Fruit fly (Drosophila melanogaster) whole organism, embryonic: ENCODE measurements around the gene CG7739.
A peak's percentile ranks its signal among the peaks of the same experiment; 100 is the strongest.

Experiments
- CG10267 ChIP-seq: fragments of 200-800 bp; sonication (Bioruptor generic); optimal IDR thresholded peaks from 2 replicates; lab custom pipeline; 2018; ENCODE audit warnings: missing biosample characterization, mild to moderate bottlenecking, missing genetic modification characterization, moderate library complexity
- CG10565 ChIP-seq: fragments of 200-800 bp; sonication (Bioruptor generic); optimal IDR thresholded peaks from 3 replicates; lab custom pipeline; 2016; ENCODE audit warnings: missing biosample characterization, mild to moderate bottlenecking, missing genetic modification characterization
- CG11504 ChIP-seq: fragments of 200-800 bp; sonication (Bioruptor generic); optimal IDR thresholded peaks from 3 replicates; lab custom pipeline; 2019; ENCODE audit warnings: missing biosample characterization, mild to moderate bottlenecking, missing genetic modification characterization, moderate library complexity
- CG12659 ChIP-seq: fragments of 200-800 bp; sonication (Bioruptor generic); optimal IDR thresholded peaks from 3 replicates; lab custom pipeline; 2017; ENCODE audit warnings: mild to moderate bottlenecking, missing biosample characterization, missing genetic modification reagents, missing genetic modification characterization
- CG13296 ChIP-seq: fragments of 200-800 bp; sonication (Bioruptor generic); optimal IDR thresholded peaks from 3 replicates; lab custom pipeline; 2018; ENCODE audit warnings: missing biosample characterization, mild to moderate bottlenecking, missing genetic modification characterization
- CG13624 ChIP-seq: fragments of 200-800 bp; sonication (Bioruptor generic); optimal IDR thresholded peaks from 2 replicates; lab custom pipeline; 2016; ENCODE audit warnings: missing biosample characterization, missing genetic modification characterization
- CG14965 ChIP-seq: fragments of 200-800 bp; sonication (Bioruptor generic); optimal IDR thresholded peaks from 2 replicates; lab custom pipeline; 2016; ENCODE audit warnings: missing biosample characterization, missing genetic modification characterization, borderline replicate concordance
- CG15269 ChIP-seq: fragments of 200-800 bp; sonication (Bioruptor generic); optimal IDR thresholded peaks from 2 replicates; lab custom pipeline; 2018; ENCODE audit warnings: missing biosample characterization, mild to moderate bottlenecking, missing genetic modification characterization, moderate library complexity
- CG1602 ChIP-seq: fragments of 200-800 bp; sonication (Bioruptor generic); optimal IDR thresholded peaks from 3 replicates; lab custom pipeline; 2016; ENCODE audit warnings: missing biosample characterization, missing genetic modification characterization
- CG17361 ChIP-seq: fragments of 200-800 bp; sonication (Bioruptor generic); IDR thresholded peaks from 3 replicates; pipeline ENCODE4 v1.3.6; 2022; ENCODE audit warnings: missing biosample characterization, missing genetic modification characterization
- CG17829 ChIP-seq: fragments of 200-800 bp; optimal IDR thresholded peaks from 2 replicates; lab custom pipeline; 2019; ENCODE audit warnings: missing biosample characterization, mild to moderate bottlenecking, missing genetic modification characterization, moderate library complexity
- CG18262 ChIP-seq: fragments of 200-800 bp; optimal IDR thresholded peaks from 3 replicates; lab custom pipeline; 2019; ENCODE audit warnings: missing biosample characterization, mild to moderate bottlenecking, missing genetic modification characterization, moderate library complexity
- CG2712 ChIP-seq: fragments of 200-800 bp; optimal IDR thresholded peaks from 3 replicates; lab custom pipeline; 2019; ENCODE audit warnings: missing biosample characterization, mild to moderate bottlenecking, missing genetic modification characterization, moderate library complexity
- CG3163 ChIP-seq: fragments of 200-800 bp; sonication (Bioruptor generic); optimal IDR thresholded peaks from 3 replicates; lab custom pipeline; 2016; ENCODE audit warnings: missing biosample characterization, missing genetic modification characterization
- CG3726 ChIP-seq: fragments of 200-800 bp; sonication (Bioruptor generic); IDR thresholded peaks from 3 replicates; pipeline ENCODE4, ENCODE4 v1.3.6; 2022; ENCODE audit warnings: missing biosample characterization, missing genetic modification characterization
- CG3995 ChIP-seq: fragments of 200-800 bp; sonication (Bioruptor generic); optimal IDR thresholded peaks from 3 replicates; lab custom pipeline; 2016; ENCODE audit warnings: missing biosample characterization, missing genetic modification characterization
- CG6254 ChIP-seq: fragments of 200-800 bp; sonication (Bioruptor generic); optimal IDR thresholded peaks from 3 replicates; lab custom pipeline; 2017; ENCODE audit warnings: mild to moderate bottlenecking, missing biosample characterization, missing genetic modification reagents, missing genetic modification characterization
- CG8944 ChIP-seq: fragments of 200-800 bp; sonication (Bioruptor generic); optimal IDR thresholded peaks from 3 replicates; lab custom pipeline; 2016; ENCODE audit warnings: missing biosample characterization, missing genetic modification characterization
- Drgx ChIP-seq: fragments of 200-800 bp; sonication (Bioruptor generic); IDR thresholded peaks from 2 replicates; pipeline ENCODE4 v1.3.6; 2022; ENCODE audit warnings: missing biosample characterization, missing genetic modification characterization
- ERR ChIP-seq: fragments of 200-800 bp; sonication (Bioruptor generic); optimal IDR thresholded peaks from 2 replicates; lab custom pipeline; 2016; ENCODE audit warnings: missing biosample characterization, missing genetic modification characterization
- Ets97D ChIP-seq: fragments of 200-800 bp; sonication (Bioruptor generic); optimal IDR thresholded peaks from 3 replicates; lab custom pipeline; 2016; ENCODE audit warnings: missing biosample characterization, missing genetic modification characterization
- HLHmδ ChIP-seq: fragments of 200-800 bp; sonication (Bioruptor generic); optimal IDR thresholded peaks from 2 replicates; lab custom pipeline; 2018; ENCODE audit warnings: missing biosample characterization, mild to moderate bottlenecking, missing genetic modification characterization, moderate library complexity
- HmgZ ChIP-seq: fragments of 200-800 bp; sonication (Bioruptor generic); optimal IDR thresholded peaks from 2 replicates; lab custom pipeline; 2018; ENCODE audit warnings: missing biosample characterization, mild to moderate bottlenecking, missing genetic modification characterization
- Lpt ChIP-seq: fragments of >200 bp; optimal IDR thresholded peaks from 2 replicates; lab custom pipeline; 2018; ENCODE audit warnings: missing biosample characterization, missing genetic modification characterization
- NFAT ChIP-seq: fragments of 200-800 bp; sonication (Bioruptor generic); IDR thresholded peaks from 2 replicates; pipeline ENCODE4 v1.3.6; 2022; ENCODE audit warnings: missing biosample characterization, missing genetic modification characterization
- Nf-YC ChIP-seq: fragments of 200-800 bp; optimal IDR thresholded peaks from 3 replicates; lab custom pipeline; 2019; ENCODE audit warnings: missing biosample characterization, mild to moderate bottlenecking, missing genetic modification characterization, moderate library complexity
- Oaz ChIP-seq: fragments of 200-800 bp; sonication (Bioruptor generic); IDR thresholded peaks from 2 replicates; pipeline ENCODE4 v1.3.6; 2022; ENCODE audit warnings: missing biosample characterization, missing genetic modification characterization
- Xbp1 ChIP-seq: fragments of 200-800 bp; sonication (Bioruptor generic); optimal IDR thresholded peaks from 3 replicates; lab custom pipeline; 2016; ENCODE audit warnings: missing biosample characterization, mild to moderate bottlenecking, missing genetic modification characterization
- Xrp1 ChIP-seq: fragments of 200-800 bp; sonication (Bioruptor generic); IDR thresholded peaks from 2 replicates; pipeline ENCODE4 v1.3.6; 2022; ENCODE audit warnings: missing biosample characterization, missing genetic modification characterization
- ab ChIP-seq: fragments of 200-800 bp; sonication (Bioruptor generic); optimal IDR thresholded peaks from 2 replicates; lab custom pipeline; 2016; ENCODE audit warnings: missing biosample characterization, missing genetic modification characterization
- aop ChIP-seq: fragments of 200-800 bp; sonication (Bioruptor generic); IDR thresholded peaks from 2 replicates; pipeline ENCODE4 v1.3.6; 2022; ENCODE audit warnings: missing biosample characterization, missing genetic modification characterization
- az2 ChIP-seq: fragments of 200-800 bp; sonication (Bioruptor generic); optimal IDR thresholded peaks from 3 replicates; lab custom pipeline; 2016; ENCODE audit warnings: missing biosample characterization, missing genetic modification characterization
- bcd ChIP-seq: fragments of 200-800 bp; sonication (Bioruptor generic); optimal IDR thresholded peaks from 2 replicates; lab custom pipeline; 2017; ENCODE audit warnings: missing biosample characterization, mild to moderate bottlenecking, missing genetic modification characterization
- cato ChIP-seq: fragments of 200-800 bp; sonication (Bioruptor generic); optimal IDR thresholded peaks from 2 replicates; lab custom pipeline; 2016; ENCODE audit warnings: missing biosample characterization, missing genetic modification characterization, borderline replicate concordance
- chif ChIP-seq, 2 experiments: fragments of 200-800 bp; sonication (Bioruptor generic); optimal IDR thresholded peaks; 3 replicates each; lab custom pipeline; 2016; ENCODE audit warnings: missing biosample characterization in 2 of 2, missing genetic modification characterization in 2 of 2
- chn ChIP-seq: fragments of 200-800 bp; sonication (Bioruptor generic); optimal IDR thresholded peaks from 2 replicates; lab custom pipeline; 2016; ENCODE audit warnings: missing biosample characterization, missing genetic modification characterization
- crc ChIP-seq: fragments of 200-800 bp; sonication (Bioruptor generic); optimal IDR thresholded peaks from 2 replicates; lab custom pipeline; 2016; ENCODE audit warnings: missing biosample characterization, missing genetic modification characterization
- crp ChIP-seq, 2 experiments: fragments of 200-800 bp; sonication (Bioruptor generic); optimal IDR thresholded peaks; 2 replicates in 1 of 2; 3 replicates in 1 of 2; lab custom pipeline; 2017; ENCODE audit warnings: missing biosample characterization in 2 of 2, missing genetic modification characterization in 2 of 2, mild to moderate bottlenecking in 1 of 2, moderate library complexity in 1 of 2
- fu2 ChIP-seq: fragments of 200-800 bp; sonication (Bioruptor generic); optimal IDR thresholded peaks from 2 replicates; lab custom pipeline; 2016; ENCODE audit warnings: missing biosample characterization, missing genetic modification characterization
- gcm ChIP-seq: fragments of 200-800 bp; sonication (Bioruptor generic); optimal IDR thresholded peaks from 2 replicates; lab custom pipeline; 2019; ENCODE audit warnings: missing biosample characterization, mild to moderate bottlenecking, missing genetic modification characterization, moderate library complexity
- pfk ChIP-seq: fragments of 200-800 bp; sonication (Bioruptor generic); optimal IDR thresholded peaks from 2 replicates; lab custom pipeline; 2018; ENCODE audit warnings: missing biosample characterization, mild to moderate bottlenecking, missing genetic modification characterization, moderate library complexity
- rib ChIP-seq: fragments of 200-800 bp; sonication (Bioruptor generic); IDR thresholded peaks from 2 replicates; pipeline ENCODE4 v1.3.6; 2022; ENCODE audit warnings: missing biosample characterization, missing genetic modification characterization
- sima ChIP-seq: fragments of 200-800 bp; sonication (Bioruptor generic); optimal IDR thresholded peaks from 2 replicates; lab custom pipeline; 2016; ENCODE audit warnings: missing biosample characterization, missing genetic modification characterization
- sr ChIP-seq: fragments of 200-800 bp; sonication (Bioruptor generic); IDR thresholded peaks from 3 replicates; pipeline ENCODE4 v1.3.6; 2022; ENCODE audit warnings: missing biosample characterization, missing genetic modification characterization
- tio ChIP-seq: fragments of 200-800 bp; sonication (Bioruptor generic); optimal IDR thresholded peaks from 2 replicates; lab custom pipeline; 2017; ENCODE audit warnings: missing biosample characterization, missing genetic modification characterization, inconsistent platforms
- tup ChIP-seq: fragments of 200-800 bp; sonication (Bioruptor generic); optimal IDR thresholded peaks from 2 replicates; lab custom pipeline; 2016; ENCODE audit warnings: missing biosample characterization, mild to moderate bottlenecking, missing genetic modification characterization, moderate library complexity
- vfl ChIP-seq: fragments of 200-800 bp; sonication (Bioruptor generic); optimal IDR thresholded peaks from 2 replicates; lab custom pipeline; 2016; ENCODE audit warnings: missing biosample characterization, missing genetic modification characterization
- wdn ChIP-seq: fragments of 200-800 bp; sonication (Bioruptor generic); IDR thresholded peaks from 2 replicates; pipeline ENCODE4 v1.3.6; 2022; ENCODE audit warnings: missing biosample characterization, missing genetic modification characterization
- zfh1 ChIP-seq: fragments of 200-800 bp; sonication (Bioruptor generic); IDR thresholded peaks from 3 replicates; pipeline ENCODE4 v1.3.6; 2022; ENCODE audit warnings: missing biosample characterization, missing genetic modification characterization

CG7739 gene

dm6 chr3L:15534274-15535227 lies 28.3 kb downstream of the CG7739 start (continued):
- TF ChIP-seq ERR (GFP tag; lab: Kevin White, UChicago) (no peak), HLHmδ (GFP tag; lab: Kevin White, UChicago) (peak; percentile 13), crc (no peak), CG3726 (GFP tag; lab: Robert Waterston, UW) (no peak), az2 (GFP tag; lab: Kevin White, UChicago) (peak; percentile 65), CG12659 (GFP tag; lab: Kevin White, UChicago) (peak; percentile 77), CG6254 (no peak), rib (GFP tag; lab: Robert Waterston, UW) (no peak), tup (no peak), CG10565 (no peak), Lpt (GFP tag; lab: Kevin White, UChicago) (no peak), Drgx (GFP tag; lab: Robert Waterston, UW) (peak; percentile 28; the same call in 1 of the 2 replicates), sr (GFP tag; lab: Robert Waterston, UW) (no peak), pfk (no peak), wdn (no peak), CG3995 (GFP tag; lab: Kevin White, UChicago) (no peak), Ets97D (peak; percentile 0), zfh1 (GFP tag; lab: Robert Waterston, UW) (0 out of 3 replicates have a peak, but pooled peaks have one; percentile 7), CG14965 (GFP tag; lab: Kevin White, UChicago) (no peak), gcm (GFP tag; lab: Kevin White, UChicago) (peak; percentile 53), CG10267 (tag; lab: Kevin White, UChicago) (peak; percentile 54), bcd (GFP tag; lab: Kevin White, UChicago) (peak; percentile 72), CG1602 (peak; percentile 72), chn (GFP tag; lab: Kevin White, UChicago) (peak; percentile 52), cato (peak; percentile 45), CG13624 (peak; percentile 59), CG8944 (GFP tag; lab: Kevin White, UChicago) (peak; percentile 59), fu2 (GFP tag; lab: Kevin White, UChicago) (peak; percentile 16), crp (GFP tag; optimal IDR thresholded peaks at IDR 0.05; lab: Kevin White, UChicago) (peak in 1 of 2 experiments; percentile 28), CG17829 (peak; percentile 22), HmgZ (no peak), chif (GFP tag; optimal IDR thresholded peaks at IDR 0.05; lab: Kevin White, UChicago) (peak; percentile 43 to 64), NFAT (GFP tag; lab: Robert Waterston, UW) (no peak), CG13296 (GFP tag; lab: Kevin White, UChicago) (no peak), ab (no peak), CG15269 (tag; lab: Kevin White, UChicago) (peak; percentile 71), vfl (GFP tag; lab: Kevin White, UChicago) (peak; percentile 23), CG17361 (peak; percentile 90), CG3163 (GFP tag; lab: Kevin White, UChicago) (peak; percentile 93), aop (GFP tag; lab: Robert Waterston, UW) (peak; percentile 48; the same call in 1 of the 2 replicates), tio (GFP tag; lab: Kevin White, UChicago) (peak; percentile 82), CG2712 (peak; percentile 63), sima (no peak), Nf-YC (peak; percentile 57), Xrp1 (GFP tag; lab: Robert Waterston, UW) (peak; percentile 14; the same call in 1 of the 2 replicates), CG18262 (tag; lab: Kevin White, UChicago) (peak; percentile 85), Oaz (no peak), CG11504 (tag; lab: Kevin White, UChicago) (peak; percentile 68), Xbp1 (GFP tag; lab: Kevin White, UChicago) (peak; percentile 72)
